Worm (Caenorhabditis elegans) whole organism, late embryonic: ENCODE measurements around the gene cut-6.

Experiments used
- F13H6.1 ChIP-seq: sonication (generic microtip); optimal IDR thresholded peaks from 2 replicates; lab custom pipeline; 2016; ENCODE audit warnings: missing genetic modification characterization, missing compliant biosample characterization
- ama-1 ChIP-seq: fragments of 150-350 bp; optimal IDR thresholded peaks from 2 replicates; lab custom pipeline; 2014
- che-1 ChIP-seq: sonication (generic microtip); optimal IDR thresholded peaks from 2 replicates; lab custom pipeline; 2016; ENCODE audit warnings: mild to moderate bottlenecking, missing genetic modification characterization, missing compliant biosample characterization
- hlh-13 ChIP-seq: fragments of 200-800 bp; sonication (Bioruptor generic); optimal IDR thresholded peaks from 2 replicates; lab custom pipeline; 2018; ENCODE audit warnings: mild to moderate bottlenecking, missing genetic modification characterization, missing compliant biosample characterization
- pag-3 ChIP-seq: sonication (generic microtip); optimal IDR thresholded peaks from 2 replicates; lab custom pipeline; 2016; ENCODE audit warnings: missing compliant biosample characterization, missing genetic modification characterization, borderline replicate concordance
- rnt-1 ChIP-seq: sonication (generic microtip); optimal IDR thresholded peaks from 2 replicates; lab custom pipeline; 2016; ENCODE audit warnings: missing genetic modification characterization, missing compliant biosample characterization
- sox-4 ChIP-seq: sonication (generic microtip); optimal IDR thresholded peaks from 2 replicates; lab custom pipeline; 2017; ENCODE audit warnings: mild to moderate bottlenecking, missing genetic modification characterization, inconsistent platforms, missing compliant biosample characterization

DNA sequence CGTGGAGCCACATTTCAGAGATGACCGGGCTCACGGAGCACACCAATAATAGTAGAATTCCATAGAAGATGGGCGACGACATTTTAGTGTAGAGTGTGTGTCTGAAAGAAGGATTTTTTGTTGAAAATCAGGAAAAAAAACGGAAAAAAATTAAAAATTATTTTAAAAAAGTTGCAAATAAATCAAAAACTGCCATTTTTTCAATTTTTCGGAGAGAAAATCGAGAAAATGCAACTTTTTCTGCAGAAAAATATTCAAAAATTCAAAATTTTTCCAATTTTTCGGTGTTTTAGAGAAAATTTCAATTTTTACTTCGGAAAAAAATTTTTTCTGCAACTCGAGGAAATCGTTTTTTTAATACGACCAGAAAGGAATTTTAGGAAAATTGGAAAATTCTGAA, 31.2 kb upstream of the cut-6 start, which contains the start of gene C44B9.3:
- TF ChIP-seq che-1 (tag; lab: Kevin White, UChicago) (no peak), hlh-13 (GFP tag; lab: Kevin White, UChicago) (no peak), rnt-1 (tag; lab: Kevin White, UChicago) (no peak), sox-4 (tag; lab: Kevin White, UChicago) (no peak), F13H6.1 (tag; lab: Kevin White, UChicago) (no peak), ama-1 (lab: Kevin White, UChicago) (no peak), pag-3 (tag; lab: Kevin White, UChicago) (no peak)
